Fruit fly (Drosophila melanogaster) whole organism, embryonic: ENCODE data around the gene Gen.

Experiments
- Abd-B ChIP-seq: fragments of 200-800 bp; sonication (Bioruptor generic); optimal IDR thresholded peaks from 2 replicates; lab custom pipeline; 2018; ENCODE audit warnings: missing biosample characterization, mild to moderate bottlenecking, missing genetic modification characterization, moderate library complexity
- Asciz ChIP-seq: fragments of 200-800 bp; sonication (Bioruptor generic); optimal IDR thresholded peaks from 2 replicates; lab custom pipeline; 2017; ENCODE audit warnings: missing biosample characterization, mild to moderate bottlenecking, missing genetic modification characterization, missing genetic modification reagents
- BtbVII ChIP-seq: fragments of 200-800 bp; sonication (Bioruptor generic); optimal IDR thresholded peaks from 3 replicates; lab custom pipeline; 2017; ENCODE audit warnings: missing biosample characterization, mild to moderate bottlenecking, missing genetic modification characterization
- CG10209 ChIP-seq: fragments of 200-800 bp; sonication (Bioruptor generic); optimal IDR thresholded peaks from 3 replicates; lab custom pipeline; 2017; ENCODE audit warnings: missing biosample characterization, mild to moderate bottlenecking, missing genetic modification characterization, missing genetic modification reagents
- CG10654 ChIP-seq: fragments of 200-800 bp; sonication (Bioruptor generic); optimal IDR thresholded peaks from 2 replicates; lab custom pipeline; 2016; ENCODE audit warnings: missing biosample characterization, missing genetic modification characterization
- CG13123 ChIP-seq: fragments of 200-800 bp; sonication (Bioruptor generic); optimal IDR thresholded peaks from 2 replicates; lab custom pipeline; 2016; ENCODE audit warnings: missing biosample characterization, missing genetic modification characterization
- CG14860 ChIP-seq: fragments of 200-800 bp; sonication (Bioruptor generic); IDR thresholded peaks from 3 replicates; pipeline ENCODE4 v1.3.6; 2022; ENCODE audit warnings: missing biosample characterization, missing genetic modification characterization; ENCODE audit not compliant: partially characterized antibody
- CG15269 ChIP-seq: fragments of 200-800 bp; sonication (Bioruptor generic); optimal IDR thresholded peaks from 2 replicates; lab custom pipeline; 2018; ENCODE audit warnings: missing biosample characterization, mild to moderate bottlenecking, missing genetic modification characterization, moderate library complexity
- CG16779 ChIP-seq: fragments of 200-800 bp; sonication (Bioruptor generic); IDR thresholded peaks from 2 replicates; pipeline ENCODE4 v1.3.6; 2022; ENCODE audit warnings: missing biosample characterization, missing genetic modification characterization
- CG16815 ChIP-seq: fragments of 200-800 bp; sonication (Bioruptor generic); optimal IDR thresholded peaks from 3 replicates; lab custom pipeline; 2017; ENCODE audit warnings: missing biosample characterization, mild to moderate bottlenecking, missing genetic modification characterization
- CG17829 ChIP-seq: fragments of 200-800 bp; optimal IDR thresholded peaks from 2 replicates; lab custom pipeline; 2019; ENCODE audit warnings: missing biosample characterization, mild to moderate bottlenecking, missing genetic modification characterization, moderate library complexity
- CG18599 ChIP-seq: fragments of 200-800 bp; sonication (Bioruptor generic); optimal IDR thresholded peaks from 3 replicates; lab custom pipeline; 2017; ENCODE audit warnings: missing biosample characterization, missing genetic modification characterization, mild to moderate bottlenecking, moderate library complexity, missing genetic modification reagents
- CG31224 ChIP-seq: fragments of 200-800 bp; sonication (Bioruptor generic); IDR thresholded peaks from 2 replicates; pipeline ENCODE4 v1.3.6; 2022; ENCODE audit warnings: missing biosample characterization, missing genetic modification characterization
- CG31441 ChIP-seq: fragments of 200-800 bp; sonication (Bioruptor generic); IDR thresholded peaks from 2 replicates; pipeline ENCODE4 v1.3.6; 2022; ENCODE audit warnings: missing biosample characterization, missing genetic modification characterization
- CG33557 ChIP-seq: fragments of 200-800 bp; sonication (Bioruptor generic); optimal IDR thresholded peaks from 2 replicates; lab custom pipeline; 2019; ENCODE audit warnings: missing biosample characterization, mild to moderate bottlenecking, missing genetic modification characterization, moderate library complexity
- CG3995 ChIP-seq: fragments of 200-800 bp; sonication (Bioruptor generic); optimal IDR thresholded peaks from 3 replicates; lab custom pipeline; 2016; ENCODE audit warnings: missing biosample characterization, missing genetic modification characterization
- CG6272 ChIP-seq: fragments of 200-800 bp; sonication (Bioruptor generic); IDR thresholded peaks from 2 replicates; pipeline ENCODE4 v1.3.6; 2022; ENCODE audit warnings: missing biosample characterization, missing genetic modification characterization
- CG8281 ChIP-seq: fragments of 200-800 bp; sonication (Bioruptor generic); optimal IDR thresholded peaks from 2 replicates; lab custom pipeline; 2018; ENCODE audit warnings: missing biosample characterization, mild to moderate bottlenecking, missing genetic modification characterization, moderate library complexity
- CG9817 ChIP-seq: fragments of 200-800 bp; sonication (Bioruptor generic); optimal IDR thresholded peaks from 2 replicates; lab custom pipeline; 2018; ENCODE audit warnings: missing biosample characterization, mild to moderate bottlenecking, missing genetic modification characterization, moderate library complexity
- CTCF ChIP-seq: fragments of 200-800 bp; sonication (Bioruptor generic); optimal IDR thresholded peaks from 2 replicates; lab custom pipeline; 2017; ENCODE audit warnings: missing biosample characterization, mild to moderate bottlenecking, missing genetic modification characterization, moderate library complexity
- Camta ChIP-seq: fragments of 200-800 bp; sonication (Bioruptor generic); optimal IDR thresholded peaks from 2 replicates; lab custom pipeline; 2016; ENCODE audit warnings: missing biosample characterization, missing genetic modification characterization
- Deaf1 ChIP-seq: fragments of 200-800 bp; optimal IDR thresholded peaks from 3 replicates; lab custom pipeline; 2019; ENCODE audit warnings: missing biosample characterization, mild to moderate bottlenecking, missing genetic modification characterization, moderate library complexity
- ERR ChIP-seq: fragments of 200-800 bp; sonication (Bioruptor generic); optimal IDR thresholded peaks from 2 replicates; lab custom pipeline; 2016; ENCODE audit warnings: missing biosample characterization, missing genetic modification characterization
- HHEX ChIP-seq: fragments of 200-800 bp; sonication (Bioruptor generic); optimal IDR thresholded peaks from 3 replicates; lab custom pipeline; 2017; ENCODE audit warnings: missing biosample characterization, mild to moderate bottlenecking, missing genetic modification characterization, missing genetic modification reagents
- HLH54F ChIP-seq: fragments of 200-800 bp; sonication (Bioruptor generic); optimal IDR thresholded peaks from 3 replicates; lab custom pipeline; 2016; ENCODE audit warnings: missing biosample characterization, missing genetic modification characterization
- HmgZ ChIP-seq: fragments of 200-800 bp; sonication (Bioruptor generic); optimal IDR thresholded peaks from 2 replicates; lab custom pipeline; 2018; ENCODE audit warnings: missing biosample characterization, mild to moderate bottlenecking, missing genetic modification characterization
- Nf-YA ChIP-seq: fragments of 200-800 bp; sonication (Bioruptor generic); IDR thresholded peaks from 2 replicates; pipeline ENCODE4 v1.3.6; 2022; ENCODE audit warnings: missing biosample characterization, missing genetic modification characterization
- Tbp ChIP-seq: fragments of >200 bp; optimal IDR thresholded peaks from 2 replicates; lab custom pipeline; 2018; ENCODE audit warnings: missing biosample characterization, missing genetic modification characterization
- Xbp1 ChIP-seq: fragments of 200-800 bp; sonication (Bioruptor generic); optimal IDR thresholded peaks from 3 replicates; lab custom pipeline; 2016; ENCODE audit warnings: missing biosample characterization, mild to moderate bottlenecking, missing genetic modification characterization
- ara ChIP-seq: fragments of 200-800 bp; sonication (Bioruptor generic); IDR thresholded peaks from 2 replicates; pipeline ENCODE4 v1.3.6; 2022; ENCODE audit warnings: missing biosample characterization, missing genetic modification characterization
- ato ChIP-seq: fragments of 200-800 bp; sonication (Bioruptor generic); IDR thresholded peaks from 2 replicates; pipeline ENCODE4 v1.3.6; 2022; ENCODE audit warnings: missing biosample characterization, missing genetic modification characterization; ENCODE audit not compliant: partially characterized antibody
- bab2 ChIP-seq: fragments of 200-800 bp; sonication (Bioruptor generic); optimal IDR thresholded peaks from 2 replicates; lab custom pipeline; 2016; ENCODE audit warnings: missing biosample characterization, missing genetic modification characterization
- bbx ChIP-seq: fragments of 200-800 bp; sonication (Bioruptor generic); IDR thresholded peaks from 2 replicates; pipeline ENCODE4 v1.3.6; 2022; ENCODE audit warnings: missing biosample characterization, missing genetic modification characterization; ENCODE audit not compliant: partially characterized antibody
- bigmax ChIP-seq: fragments of 200-800 bp; sonication (Bioruptor generic); optimal IDR thresholded peaks from 2 replicates; lab custom pipeline; 2018; ENCODE audit warnings: missing biosample characterization, mild to moderate bottlenecking, missing genetic modification characterization
- cad ChIP-seq: fragments of >200 bp; optimal IDR thresholded peaks from 2 replicates; lab custom pipeline; 2017; ENCODE audit warnings: missing biosample characterization, missing genetic modification characterization
- chn ChIP-seq: fragments of 200-800 bp; sonication (Bioruptor generic); optimal IDR thresholded peaks from 2 replicates; lab custom pipeline; 2016; ENCODE audit warnings: missing biosample characterization, missing genetic modification characterization
- corto ChIP-seq: fragments of 200-800 bp; sonication (Bioruptor generic); optimal IDR thresholded peaks from 2 replicates; lab custom pipeline; 2016; ENCODE audit warnings: missing biosample characterization, mild to moderate bottlenecking, missing genetic modification characterization, moderate library complexity
- disco-r ChIP-seq: fragments of 200-800 bp; sonication (Bioruptor generic); optimal IDR thresholded peaks from 2 replicates; lab custom pipeline; 2016; ENCODE audit warnings: missing biosample characterization, missing genetic modification characterization
- fru ChIP-seq: fragments of >200 bp; optimal IDR thresholded peaks from 2 replicates; lab custom pipeline; 2017
- fu2 ChIP-seq: fragments of 200-800 bp; sonication (Bioruptor generic); optimal IDR thresholded peaks from 2 replicates; lab custom pipeline; 2016; ENCODE audit warnings: missing biosample characterization, missing genetic modification characterization
- h ChIP-seq: fragments of >200 bp; optimal IDR thresholded peaks from 2 replicates; lab custom pipeline; 2017
- ham ChIP-seq: fragments of 200-800 bp; sonication (Bioruptor generic); IDR thresholded peaks from 2 replicates; pipeline ENCODE4 v1.3.6; 2022; ENCODE audit warnings: missing biosample characterization, missing genetic modification characterization
- hbn ChIP-seq: fragments of 200-800 bp; sonication (Bioruptor generic); IDR thresholded peaks from 2 replicates; pipeline ENCODE4 v1.3.6; 2022; ENCODE audit warnings: missing biosample characterization, missing genetic modification characterization; ENCODE audit not compliant: partially characterized antibody
- nerfin-2 ChIP-seq: fragments of 200-800 bp; sonication (Bioruptor generic); IDR thresholded peaks from 2 replicates; pipeline ENCODE4 v1.3.6; 2022; ENCODE audit warnings: missing biosample characterization, missing genetic modification characterization; ENCODE audit not compliant: partially characterized antibody
- repo ChIP-seq: fragments of 200-800 bp; sonication (Bioruptor generic); optimal IDR thresholded peaks from 2 replicates; lab custom pipeline; 2016; ENCODE audit warnings: missing biosample characterization, missing genetic modification characterization
- sim ChIP-seq: fragments of 200-800 bp; sonication (Bioruptor generic); IDR thresholded peaks from 2 replicates; pipeline ENCODE4 v1.3.6; 2022; ENCODE audit warnings: missing biosample characterization, missing genetic modification characterization
- slbo ChIP-seq: fragments of 200-800 bp; sonication (Bioruptor generic); IDR thresholded peaks from 2 replicates; pipeline ENCODE4 v1.3.6; 2022; ENCODE audit warnings: missing biosample characterization, missing genetic modification characterization
- stc ChIP-seq: fragments of 200-800 bp; sonication (Bioruptor generic); IDR thresholded peaks from 2 replicates; pipeline ENCODE4 v1.3.6; 2022; ENCODE audit warnings: missing biosample characterization, missing genetic modification characterization
- tgo ChIP-seq: fragments of 200-800 bp; sonication (Bioruptor generic); IDR thresholded peaks from 3 replicates; pipeline ENCODE4 v1.3.6; 2022; ENCODE audit warnings: missing biosample characterization, missing genetic modification characterization
- tio ChIP-seq: fragments of 200-800 bp; sonication (Bioruptor generic); optimal IDR thresholded peaks from 2 replicates; lab custom pipeline; 2017; ENCODE audit warnings: missing biosample characterization, missing genetic modification characterization, inconsistent platforms
- tll ChIP-seq, 2 experiments: fragments of 200-800 bp in 1 of 2; fragments of >200 bp in 1 of 2; sonication (Bioruptor generic) in 1 of 2; optimal IDR thresholded peaks; 2 replicates each; lab custom pipeline; 2017 to 2019; ENCODE audit warnings: missing biosample characterization in 2 of 2, missing genetic modification characterization in 2 of 2, mild to moderate bottlenecking in 1 of 2, moderate library complexity in 1 of 2
- zen2 ChIP-seq: fragments of 200-800 bp; sonication (Bioruptor generic); IDR thresholded peaks from 3 replicates; pipeline ENCODE4 v1.3.6; 2022; ENCODE audit warnings: missing biosample characterization, missing genetic modification characterization; ENCODE audit not compliant: partially characterized antibody

Gene Gen

dm6 chr3L:5139312-5139711 lies 12.9 kb downstream of the Gen start, which contains the start of the genes Tcs5 and CHMP2B (continued):
- TF ChIP-seq CG14860 (GFP tag; lab: Robert Waterston, UW) (no peak), CG8281 (peak; percentile 96), Asciz (GFP tag; lab: Kevin White, UChicago) (peak; percentile 99), bbx (no peak), ERR (peak; percentile 99), CG18599 (GFP tag; lab: Kevin White, UChicago) (peak; percentile 100), Tbp (GFP tag; lab: Kevin White, UChicago) (no peak), CG9817 (peak; percentile 100), zen2 (GFP tag; lab: Robert Waterston, UW) (no peak), bab2 (GFP tag; lab: Kevin White, UChicago) (peak; percentile 100), CG31441 (GFP tag; lab: Robert Waterston, UW) (peak; percentile 99), repo (GFP tag; lab: Kevin White, UChicago) (peak; percentile 99), nerfin-2 (GFP tag; lab: Robert Waterston, UW) (peak; percentile 16; the same call in 1 of the 2 replicates), disco-r (GFP tag; lab: Kevin White, UChicago) (peak; percentile 99), bigmax (GFP tag; lab: Kevin White, UChicago) (peak; percentile 88), ham (peak; percentile 99), HLH54F (peak; percentile 100), CG31224 (GFP tag; lab: Robert Waterston, UW) (peak; percentile 99), CG33557 (GFP tag; lab: Kevin White, UChicago) (peak; percentile 99), stc (GFP tag; lab: Robert Waterston, UW) (peak; percentile 100), CG17829 (tag; lab: Kevin White, UChicago) (peak; percentile 99), Camta (GFP tag; lab: Kevin White, UChicago) (peak; percentile 100), fu2 (peak; percentile 100), Deaf1 (peak; percentile 90), CG15269 (tag; lab: Kevin White, UChicago) (peak; percentile 100), BtbVII (peak; percentile 99), ara (GFP tag; lab: Robert Waterston, UW) (peak; percentile 100), CG10209 (peak; percentile 100), CG10654 (GFP tag; lab: Kevin White, UChicago) (peak; percentile 100), hbn (GFP tag; lab: Robert Waterston, UW) (no peak), CG16779 (GFP tag; lab: Robert Waterston, UW) (peak; percentile 100), fru (lab: Kevin White, UChicago) (no peak), CG13123 (peak; percentile 99), corto (GFP tag; lab: Kevin White, UChicago) (peak; percentile 99), ato (GFP tag; lab: Robert Waterston, UW) (no peak), cad (no peak), Xbp1 (GFP tag; lab: Kevin White, UChicago) (peak; percentile 100), tgo (GFP tag; lab: Robert Waterston, UW) (peak; percentile 100), slbo (GFP tag; lab: Robert Waterston, UW) (peak; percentile 100), Nf-YA (GFP tag; lab: Robert Waterston, UW) (peak; percentile 99), chn (peak; percentile 100), HmgZ (tag; lab: Kevin White, UChicago) (peak; percentile 100), tio (GFP tag; lab: Kevin White, UChicago) (peak; percentile 100), sim (GFP tag; lab: Robert Waterston, UW) (peak; percentile 100), CG6272 (GFP tag; lab: Robert Waterston, UW) (peak; percentile 100), CG16815 (peak; percentile 100), h (lab: Kevin White, UChicago) (no peak), Abd-B (GFP tag; lab: Kevin White, UChicago) (peak; percentile 100), HHEX (GFP tag; lab: Kevin White, UChicago) (peak; percentile 100), CTCF (GFP tag; lab: Kevin White, UChicago) (peak; percentile 77), CG3995 (peak; percentile 89), tll (GFP tag; optimal IDR thresholded peaks at IDR 0.05; lab: Kevin White, UChicago) (peak in 1 of 2 experiments; percentile 87)
